Worm (Caenorhabditis elegans) whole organism, young adult: Measurements from ENCODE around the gene mdmh-35.

Experiments
- B0035.1 ChIP-seq: sonication (generic microtip); optimal IDR thresholded peaks from 2 replicates; lab custom pipeline; 2016; ENCODE audit warnings: missing genetic modification characterization, mild to moderate bottlenecking, missing compliant biosample characterization, missing genotype, missing genetic modification reagents
- B0336.3 ChIP-seq: fragments of 200-800 bp; sonication (Bioruptor generic); IDR thresholded peaks from 2 replicates; pipeline ENCODE4 v1.3.6; 2022; ENCODE audit warnings: missing genetic modification characterization, missing compliant biosample characterization
- C17E4.6 ChIP-seq: fragments of 200-800 bp; sonication (Bioruptor generic); IDR thresholded peaks from 2 replicates; pipeline ENCODE4 v1.3.6; 2022; ENCODE audit warnings: missing genetic modification reagents, missing genetic modification characterization, missing compliant biosample characterization
- F23B12.7 ChIP-seq: sonication (generic microtip); optimal IDR thresholded peaks from 2 replicates; lab custom pipeline; 2017; ENCODE audit warnings: missing genetic modification characterization, mild to moderate bottlenecking, missing compliant biosample characterization, antibody characterized with exemption, moderate library complexity; ENCODE audit not compliant: insufficient read depth
- K11D2.4 ChIP-seq: fragments of 200-800 bp; sonication (Bioruptor generic); IDR thresholded peaks from 2 replicates; pipeline ENCODE4 v1.3.6; 2022; ENCODE audit warnings: missing genetic modification reagents, missing genetic modification characterization, missing compliant biosample characterization
- K12H6.12 ChIP-seq: fragments of 200-800 bp; sonication (Bioruptor generic); optimal IDR thresholded peaks from 2 replicates; lab custom pipeline; 2018; ENCODE audit warnings: mild to moderate bottlenecking, missing genetic modification characterization, missing compliant biosample characterization
- Y53G8AR.9 ChIP-seq: fragments of 200-800 bp; sonication (Bioruptor generic); conservative IDR thresholded peaks from 2 replicates; pipeline ENCODE4 v1.3.6; 2022; ENCODE audit warnings: missing genetic modification reagents, missing genetic modification characterization, missing compliant biosample characterization
- Y79H2A.3 ChIP-seq: fragments of 200-800 bp; sonication (Bioruptor generic); conservative IDR thresholded peaks from 2 replicates; pipeline ENCODE4 v1.3.6; 2022; ENCODE audit warnings: missing genetic modification reagents, missing genetic modification characterization, missing compliant biosample characterization
- aptf-3 ChIP-seq: fragments of 200-800 bp; sonication (Bioruptor generic); IDR thresholded peaks from 2 replicates; pipeline ENCODE4 v1.3.6; 2022; ENCODE audit warnings: missing genetic modification characterization, missing compliant biosample characterization
- athp-1 ChIP-seq: sonication (generic microtip); optimal IDR thresholded peaks from 2 replicates; lab custom pipeline; 2017; ENCODE audit warnings: mild to moderate bottlenecking, missing genetic modification characterization, missing compliant biosample characterization
- attf-5 ChIP-seq: fragments of 200-800 bp; sonication (Bioruptor generic); optimal IDR thresholded peaks from 2 replicates; lab custom pipeline; 2018; ENCODE audit warnings: mild to moderate bottlenecking, missing genetic modification characterization, missing compliant biosample characterization
- cebp-1 ChIP-seq, 2 experiments: fragments of 200-800 bp in 1 of 2; sonication (Bioruptor generic) in 1 of 2; sonication (generic microtip) in 1 of 2; IDR thresholded peaks in 1 of 2; optimal IDR thresholded peaks in 1 of 2; 2 replicates each; pipeline versions ENCODE4 v1.3.6 to Lab custom; 2017 to 2022; ENCODE audit warnings: missing compliant biosample characterization in 2 of 2, missing genetic modification characterization in 2 of 2, mild to moderate bottlenecking in 1 of 2, missing genetic modification reagents in 1 of 2, moderate library complexity in 1 of 2
- ceh-100 ChIP-seq: fragments of 200-800 bp; sonication (Bioruptor generic); IDR thresholded peaks from 2 replicates; pipeline ENCODE4 v1.3.6; 2022; ENCODE audit warnings: missing genetic modification reagents, missing genetic modification characterization, missing compliant biosample characterization
- ceh-27 ChIP-seq: fragments of 200-800 bp; sonication (Bioruptor generic); optimal IDR thresholded peaks from 2 replicates; lab custom pipeline; 2018; ENCODE audit warnings: mild to moderate bottlenecking, missing genetic modification characterization, moderate library complexity, missing compliant biosample characterization
- ceh-40 ChIP-seq: fragments of 200-800 bp; sonication (Bioruptor generic); IDR thresholded peaks from 2 replicates; pipeline ENCODE4 v1.3.6; 2022; ENCODE audit warnings: missing genetic modification characterization, missing compliant biosample characterization
- die-1 ChIP-seq: sonication (generic microtip); optimal IDR thresholded peaks from 2 replicates; lab custom pipeline; 2016; ENCODE audit warnings: missing genotype, mild to moderate bottlenecking, missing genetic modification characterization, missing compliant biosample characterization
- dox-1 ChIP-seq: fragments of 200-800 bp; sonication (Bioruptor generic); IDR thresholded peaks from 2 replicates; pipeline ENCODE4 v1.3.6; 2022; ENCODE audit warnings: missing genetic modification reagents, missing genetic modification characterization, missing compliant biosample characterization
- dpff-1 ChIP-seq: sonication (generic microtip); optimal IDR thresholded peaks from 2 replicates; lab custom pipeline; 2017; ENCODE audit warnings: mild to moderate bottlenecking, missing genetic modification characterization, missing compliant biosample characterization
- dpl-1 ChIP-seq: fragments of 150-350 bp; optimal IDR thresholded peaks from 2 replicates; lab custom pipeline; 2014; ENCODE audit warnings: missing biosample characterization, missing genetic modification reagents, missing genetic modification characterization
- fkh-3 ChIP-seq: sonication (generic microtip); optimal IDR thresholded peaks from 2 replicates; lab custom pipeline; 2016; ENCODE audit warnings: mild to moderate bottlenecking, missing genetic modification characterization, missing compliant biosample characterization
- hlh-12 ChIP-seq: sonication (generic microtip); optimal IDR thresholded peaks from 2 replicates; lab custom pipeline; 2016; ENCODE audit warnings: missing genetic modification characterization, missing compliant biosample characterization
- let-526 ChIP-seq: fragments of 200-800 bp; sonication (Bioruptor generic); IDR thresholded peaks from 2 replicates; pipeline ENCODE4 v1.3.6; 2022; ENCODE audit warnings: missing genetic modification reagents, missing genetic modification characterization, missing compliant biosample characterization
- let-607 ChIP-seq, 2 experiments: fragments of 200-800 bp in 1 of 2; sonication (Bioruptor generic) in 1 of 2; sonication (generic microtip) in 1 of 2; optimal IDR thresholded peaks; 2 replicates each; lab custom pipeline; 2016 to 2018; ENCODE audit warnings: mild to moderate bottlenecking in 2 of 2, missing compliant biosample characterization in 2 of 2, missing genetic modification characterization in 2 of 2, moderate library complexity in 2 of 2, missing genotype in 1 of 2
- lin-35 ChIP-seq, 3 experiments: fragments of 150-350 bp in 2 of 3; sonication (generic microtip) in 1 of 3; optimal IDR thresholded peaks; 2 replicates each; lab custom pipeline; 2014 to 2018; ENCODE audit warnings: missing biosample characterization in 3 of 3, missing genetic modification characterization in 3 of 3, missing genetic modification reagents in 3 of 3
- lsy-27 ChIP-seq: sonication (generic microtip); optimal IDR thresholded peaks from 2 replicates; lab custom pipeline; 2017; ENCODE audit warnings: missing genetic modification characterization, mild to moderate bottlenecking, missing compliant biosample characterization, antibody characterized with exemption, missing genotype, borderline replicate concordance; ENCODE audit not compliant: insufficient read depth
- madf-10 ChIP-seq: sonication (generic microtip); optimal IDR thresholded peaks from 2 replicates; lab custom pipeline; 2016; ENCODE audit warnings: mild to moderate bottlenecking, missing genetic modification characterization, missing compliant biosample characterization
- madf-6 ChIP-seq: fragments of 200-800 bp; sonication (Bioruptor generic); IDR thresholded peaks from 2 replicates; pipeline ENCODE4 v1.3.6; 2022; ENCODE audit warnings: missing genetic modification reagents, missing genetic modification characterization, missing compliant biosample characterization
- nfyb-1 ChIP-seq: fragments of 200-800 bp; sonication (Bioruptor generic); IDR thresholded peaks from 2 replicates; pipeline ENCODE4 v1.3.6; 2022; ENCODE audit warnings: missing genetic modification reagents, missing genetic modification characterization, missing compliant biosample characterization
- nhr-80 ChIP-seq: sonication (generic microtip); optimal IDR thresholded peaks from 2 replicates; lab custom pipeline; 2016; ENCODE audit warnings: missing genetic modification characterization, missing compliant biosample characterization
- nhr-90 ChIP-seq: sonication (generic microtip); optimal IDR thresholded peaks from 2 replicates; lab custom pipeline; 2016; ENCODE audit warnings: missing genotype, mild to moderate bottlenecking, missing genetic modification characterization, missing compliant biosample characterization
- pha-4 ChIP-seq: fragments of 150-350 bp; sonication (generic microtip); optimal IDR thresholded peaks from 2 replicates; lab custom pipeline; 2014; ENCODE audit warnings: missing biosample characterization, missing genetic modification reagents, missing genetic modification characterization
- rpc-1 ChIP-seq, 2 experiments: fragments of 150-350 bp in 1 of 2; sonication (generic microtip) in 1 of 2; optimal IDR thresholded peaks; 2 replicates each; lab custom pipeline; 2014 to 2018; ENCODE audit warnings: missing biosample characterization in 1 of 2, missing genetic modification characterization in 1 of 2, missing genetic modification reagents in 1 of 2, missing genotype in 1 of 2
- snpc-1.1 ChIP-seq: sonication (generic microtip); optimal IDR thresholded peaks from 2 replicates; lab custom pipeline; 2017; ENCODE audit warnings: missing genetic modification characterization, mild to moderate bottlenecking, missing compliant biosample characterization, antibody characterized with exemption, moderate library complexity, missing genotype, missing genetic modification reagents; ENCODE audit not compliant: insufficient read depth
- snpc-1.3 ChIP-seq: sonication (generic microtip); optimal IDR thresholded peaks from 2 replicates; lab custom pipeline; 2017; ENCODE audit warnings: missing genetic modification characterization, mild to moderate bottlenecking, missing compliant biosample characterization, antibody characterized with exemption, moderate library complexity, missing genotype, missing genetic modification reagents; ENCODE audit not compliant: insufficient read depth
- tlf-1 ChIP-seq: fragments of 200-800 bp; sonication (Bioruptor generic); optimal IDR thresholded peaks from 2 replicates; lab custom pipeline; 2018; ENCODE audit warnings: mild to moderate bottlenecking, missing genetic modification characterization, missing compliant biosample characterization
- unc-130 ChIP-seq: sonication (generic microtip); optimal IDR thresholded peaks from 2 replicates; lab custom pipeline; 2016; ENCODE audit warnings: missing genetic modification reagents, missing genetic modification characterization, missing compliant biosample characterization
- unc-62 ChIP-seq: fragments of 150-350 bp; optimal IDR thresholded peaks from 2 replicates; lab custom pipeline; 2014; ENCODE audit warnings: missing biosample characterization, missing genetic modification reagents, missing genetic modification characterization
- zim-3 ChIP-seq: sonication (generic microtip); optimal IDR thresholded peaks from 2 replicates; lab custom pipeline; 2017; ENCODE audit warnings: mild to moderate bottlenecking, missing genetic modification characterization, moderate library complexity, missing compliant biosample characterization
- ztf-18 ChIP-seq: sonication (generic microtip); optimal IDR thresholded peaks from 2 replicates; lab custom pipeline; 2016; ENCODE audit warnings: missing genotype, mild to moderate bottlenecking, missing genetic modification characterization, missing compliant biosample characterization
- ztf-22 ChIP-seq: fragments of 200-800 bp; sonication (Bioruptor generic); optimal IDR thresholded peaks from 2 replicates; lab custom pipeline; 2018; ENCODE audit warnings: mild to moderate bottlenecking, missing genetic modification characterization, moderate library complexity, missing compliant biosample characterization
- ztf-26 ChIP-seq: sonication (generic microtip); optimal IDR thresholded peaks from 2 replicates; lab custom pipeline; 2017; ENCODE audit warnings: missing genetic modification characterization, missing compliant biosample characterization

The mdmh-35 gene

ce11 chrII:7887295-7887694, 31.8 kb upstream of the mdmh-35 start:
- TF ChIP-seq ztf-26 (tag; lab: Kevin White, UChicago): no peak
- peak; percentile 41; the same call in 1 of the 2 replicates for TF ChIP-seq nfyb-1 (GFP tag; lab: Robert Waterston, UW)
- TF ChIP-seq ztf-18 (tag; lab: Kevin White, UChicago): no peak
- TF ChIP-seq attf-5 (GFP tag; lab: Kevin White, UChicago): peak; percentile 25
- no peak for TF ChIP-seq let-607 (tag; optimal IDR thresholded peaks at IDR 0.05; lab: Kevin White, UChicago)
- TF ChIP-seq lin-35 (GFP tag; optimal IDR thresholded peaks at IDR 0.05; lab: Kevin White, UChicago): peak in 1 of 3 experiments; percentile 10
- TF ChIP-seq snpc-1.1 (tag; lab: Kevin White, UChicago): no peak
- TF ChIP-seq ceh-27 (GFP tag; lab: Kevin White, UChicago): peak; percentile 44
- peak; percentile 88 for TF ChIP-seq cebp-1 (GFP tag; IDR thresholded peaks at IDR 0.05; lab: Robert Waterston, UW)
- peak; percentile 96 for TF ChIP-seq cebp-1 (tag; optimal IDR thresholded peaks at IDR 0.05; lab: Kevin White, UChicago)
- TF ChIP-seq K12H6.12 (tag; lab: Kevin White, UChicago): peak; percentile 58
- no peak for TF ChIP-seq athp-1 (tag; lab: Kevin White, UChicago)
- no peak for TF ChIP-seq ztf-22
- no peak for TF ChIP-seq lsy-27 (tag; lab: Kevin White, UChicago)
- TF ChIP-seq nhr-90: no peak
- no peak for TF ChIP-seq hlh-12 (tag; lab: Kevin White, UChicago)

- TF ChIP-seq B0035.1 (tag; lab: Kevin White, UChicago): no peak
- TF ChIP-seq nhr-90: no peak
- TF ChIP-seq unc-130: no peak
- TF ChIP-seq F23B12.7 (tag; lab: Kevin White, UChicago): no peak
- no peak for TF ChIP-seq let-526 (GFP tag; lab: Robert Waterston, UW)
- peak in 1 of 3 experiments; percentile 17 for TF ChIP-seq lin-35 (GFP tag; optimal IDR thresholded peaks at IDR 0.05; lab: Kevin White, UChicago)
- no peak for TF ChIP-seq snpc-1.3 (tag; lab: Kevin White, UChicago)
- TF ChIP-seq dpff-1 (tag; lab: Kevin White, UChicago): no peak
- TF ChIP-seq K12H6.12 (tag; lab: Kevin White, UChicago): peak; percentile 11
- TF ChIP-seq ceh-27 (GFP tag; lab: Kevin White, UChicago): peak; percentile 12
- no peak for TF ChIP-seq die-1 (tag; lab: Kevin White, UChicago)
- no peak for TF ChIP-seq athp-1 (tag; lab: Kevin White, UChicago)
- no peak for TF ChIP-seq madf-6 (GFP tag; lab: Robert Waterston, UW)
- no peak for TF ChIP-seq zim-3 (tag; lab: Kevin White, UChicago)
- TF ChIP-seq fkh-3 (tag; lab: Kevin White, UChicago): no peak
- no peak for TF ChIP-seq snpc-1.1 (tag; lab: Kevin White, UChicago)
- peak; percentile 43; the same call in 1 of the 2 replicates for TF ChIP-seq cebp-1 (GFP tag; IDR thresholded peaks at IDR 0.05; lab: Robert Waterston, UW)
- TF ChIP-seq cebp-1 (tag; optimal IDR thresholded peaks at IDR 0.05; lab: Kevin White, UChicago): peak; percentile 89
- no peak for TF ChIP-seq dpl-1 (GFP tag; lab: Kevin White, UChicago)
- no peak for TF ChIP-seq Y79H2A.3 (GFP tag; lab: Robert Waterston, UW)
- no peak for TF ChIP-seq ztf-26 (tag; lab: Kevin White, UChicago)
- no peak for TF ChIP-seq B0336.3
Measured at ce11 chrII:7884898-7885297, 29.4 kb upstream of the mdmh-35 start.

ce11 chrII:7880373-7880862, 24.9 kb upstream of the mdmh-35 start, which contains the start of gene perm-1:
perm-1 (plus strand) TSS chrII:7880812.
- TF ChIP-seq K11D2.4 (no peak), ceh-40 (no peak), Y53G8AR.9 (peak; percentile 50; the same call in 1 of the 2 replicates), ceh-100 (GFP tag; lab: Robert Waterston, UW) (peak; percentile 48; the same call in 1 of the 2 replicates), lsy-27 (tag; lab: Kevin White, UChicago) (no peak), aptf-3 (no peak), rpc-1 (optimal IDR thresholded peaks at IDR 0.05; lab: Kevin White, UChicago) (no peak), rpc-1 (tag; optimal IDR thresholded peaks at IDR 0.05; lab: Kevin White, UChicago) (no peak), tlf-1 (GFP tag; lab: Kevin White, UChicago) (peak; percentile 93), dox-1 (peak; percentile 85), F23B12.7 (tag; lab: Kevin White, UChicago) (peak; percentile 37), let-607 (tag; optimal IDR thresholded peaks at IDR 0.05; lab: Kevin White, UChicago) (no peak), unc-62 (GFP tag; lab: Kevin White, UChicago) (no peak), ceh-27 (GFP tag; lab: Kevin White, UChicago) (no peak), C17E4.6 (0 out of 2 replicates have a peak, but pooled peaks have one; percentile 60), fkh-3 (tag; lab: Kevin White, UChicago) (no peak), pha-4 (tag; lab: Kevin White, UChicago) (no peak), nhr-80 (tag; lab: Kevin White, UChicago) (no peak), madf-10 (tag; lab: Kevin White, UChicago) (no peak)
